Fruit fly (Drosophila melanogaster) S2 (cell line): ENCODE measurements around the gene Agpat2.
A peak's percentile ranks its signal among the peaks of the same experiment; 100 is the strongest.

Source experiments
- CG8478 ChIP-seq: fragments of >200 bp; optimal IDR thresholded peaks from 2 replicates; lab custom pipeline; 2018
- CTCF ChIP-seq, 2 experiments: fragments of >200 bp; optimal IDR thresholded peaks; 2 replicates each; lab custom pipeline; 2018

The Agpat2 gene

DNA sequence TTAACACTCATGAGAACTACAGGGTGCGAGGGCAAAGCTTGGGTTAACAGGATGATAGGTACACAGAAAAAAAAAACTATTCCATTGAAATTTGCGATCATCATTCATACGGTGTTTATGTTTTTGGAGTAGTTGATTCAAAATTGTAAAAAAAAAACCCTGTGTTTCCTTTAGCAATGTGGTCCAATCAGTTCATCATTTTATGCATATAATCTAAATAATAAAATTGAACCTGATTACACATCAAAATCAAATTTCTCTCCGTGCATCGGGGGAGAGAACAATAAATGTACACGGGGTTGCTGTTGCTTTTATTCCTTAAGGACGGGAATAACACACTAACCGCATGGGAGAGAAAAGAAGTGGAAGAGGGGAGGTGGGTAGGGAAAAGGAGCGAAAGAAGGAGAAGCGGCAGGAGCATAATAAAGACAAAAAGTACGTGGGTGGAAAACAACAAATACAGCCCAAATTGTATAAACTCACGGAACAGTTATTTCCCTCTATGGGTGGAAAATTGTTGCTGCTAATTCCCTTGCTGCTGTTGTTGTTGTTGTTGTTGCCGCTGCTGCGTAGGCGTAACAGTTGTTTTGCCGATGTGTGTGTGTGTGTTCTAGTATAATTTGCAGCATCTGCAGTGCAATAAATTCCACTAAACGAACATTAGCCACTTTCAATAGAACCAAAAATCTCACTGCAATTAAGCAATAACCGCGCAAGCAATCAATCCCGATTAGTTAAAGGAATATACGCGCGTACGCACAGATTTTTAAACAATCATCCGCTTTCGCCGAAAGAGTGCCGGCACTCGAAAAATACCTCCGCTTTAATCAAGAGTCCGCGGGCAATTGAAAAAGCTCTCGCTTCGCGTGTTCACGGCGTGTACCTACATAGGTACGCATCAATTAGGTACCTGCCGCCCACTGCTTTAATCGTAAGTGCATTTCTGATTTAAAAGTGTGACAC is at the start of gene Agpat2:
Agpat2 (minus strand) TSS at position 851 of the 963 bp plus-strand sequence.
- TF ChIP-seq CG8478 (lab: Kevin White, UChicago) (no peak), CTCF (optimal IDR thresholded peaks at IDR 0.05; lab: Kevin White, UChicago) (no peak)

- TF ChIP-seq CTCF (optimal IDR thresholded peaks at IDR 0.05; lab: Kevin White, UChicago) (peak; percentile 63 to 66), CG8478 (lab: Kevin White, UChicago) (no peak)
Measured at dm6 chr2L:8511723-8512122, 47.9 kb upstream of the Agpat2 start, which contains the start of gene CG13096. TSS of gene CG13096 (minus strand) at chr2L:8511866.

- TF ChIP-seq CG8478 (lab: Kevin White, UChicago), result no peak
- TF ChIP-seq CTCF (optimal IDR thresholded peaks at IDR 0.05; lab: Kevin White, UChicago), result no peak
Measured at dm6 chr2L:8506729-8507128, 42.9 kb upstream of the Agpat2 start, which contains the start of gene Dh31. TSS of gene Dh31 (minus strand) at chr2L:8506845.

dm6 chr2L:8496269-8496668 is 32.5 kb upstream of the Agpat2 start, which contains the start of gene Bace:
TSS of gene Bace (minus strand) at chr2L:8496307.
- no peak for TF ChIP-seq CG8478 (lab: Kevin White, UChicago)
- TF ChIP-seq CTCF (optimal IDR thresholded peaks at IDR 0.05; lab: Kevin White, UChicago), result no peak

DNA sequence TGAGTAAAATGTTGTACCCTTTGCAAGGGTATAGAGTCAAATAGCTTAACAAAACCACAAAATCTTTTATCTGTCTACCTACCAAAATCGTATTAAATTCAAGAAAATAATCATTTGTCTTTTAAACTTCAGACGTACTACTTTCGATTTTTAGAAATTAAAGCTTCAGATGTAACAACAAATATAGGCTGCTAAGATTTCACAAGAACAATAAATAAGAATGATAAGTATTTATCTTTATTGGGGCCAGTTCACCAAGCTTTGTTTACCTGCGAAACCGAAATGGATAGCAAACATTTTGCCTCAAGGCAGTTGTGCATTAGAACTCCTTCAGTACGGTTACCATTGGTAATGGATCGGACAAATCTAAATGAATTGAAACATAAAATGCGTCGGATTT is 26.6 kb upstream of the Agpat2 start, which contains the start of gene CG43400:
CG43400 (plus strand) TSS at position 301 of the 400 bp plus-strand sequence.
- TF ChIP-seq CG8478 (lab: Kevin White, UChicago), result no peak
- no peak for TF ChIP-seq CTCF (optimal IDR thresholded peaks at IDR 0.05; lab: Kevin White, UChicago)

dm6 chr2L:8488735-8489134 is 24.9 kb upstream of the Agpat2 start, which contains the start of gene CG13088:
TSS of gene CG13088 (plus strand) at chr2L:8488981.
- TF ChIP-seq CG8478 (lab: Kevin White, UChicago) (no peak), CTCF (optimal IDR thresholded peaks at IDR 0.05; lab: Kevin White, UChicago) (peak in 1 of 2 experiments; percentile 10)

dm6 chr2L:8485562-8485961 is 21.8 kb upstream of the Agpat2 start:
- TF ChIP-seq CTCF (optimal IDR thresholded peaks at IDR 0.05; lab: Kevin White, UChicago) (peak; percentile 71 to 86), CG8478 (lab: Kevin White, UChicago) (no peak)

dm6 chr2L:8481623-8482424 is 18.0 kb upstream of the Agpat2 start, which contains the start of gene CG43796:
TSS of gene CG43796 (plus strand) at chr2L:8482374.
- TF ChIP-seq CTCF (optimal IDR thresholded peaks at IDR 0.05; lab: Kevin White, UChicago), result no peak
- no peak for TF ChIP-seq CG8478 (lab: Kevin White, UChicago)

DNA sequence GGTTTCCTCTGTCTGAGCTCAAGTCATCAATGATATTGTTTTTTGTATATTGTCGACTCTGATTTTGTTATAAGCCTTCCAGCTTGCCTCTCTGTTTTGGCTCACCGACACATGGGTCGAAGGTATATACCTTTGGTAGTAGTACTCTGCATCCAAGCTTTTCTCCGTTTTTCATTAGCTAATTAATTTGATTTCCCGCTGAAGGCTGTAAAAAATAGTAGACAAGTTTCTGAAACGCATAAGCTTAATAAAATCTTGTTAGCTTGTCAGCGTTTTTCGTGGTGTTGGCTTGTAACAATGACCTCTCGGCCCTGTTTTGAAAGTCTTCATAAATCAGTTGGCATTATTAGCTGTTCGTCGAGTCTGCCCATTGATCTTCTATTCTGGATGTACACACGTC is 17.0 kb upstream of the Agpat2 start:
- no peak for TF ChIP-seq CG8478 (lab: Kevin White, UChicago)
- no peak for TF ChIP-seq CTCF (optimal IDR thresholded peaks at IDR 0.05; lab: Kevin White, UChicago)

dm6 chr2L:8478911-8479706 is 15.3 kb upstream of the Agpat2 start:
- TF ChIP-seq CG8478 (lab: Kevin White, UChicago) (no peak), CTCF (optimal IDR thresholded peaks at IDR 0.05; lab: Kevin White, UChicago) (no peak)

DNA sequence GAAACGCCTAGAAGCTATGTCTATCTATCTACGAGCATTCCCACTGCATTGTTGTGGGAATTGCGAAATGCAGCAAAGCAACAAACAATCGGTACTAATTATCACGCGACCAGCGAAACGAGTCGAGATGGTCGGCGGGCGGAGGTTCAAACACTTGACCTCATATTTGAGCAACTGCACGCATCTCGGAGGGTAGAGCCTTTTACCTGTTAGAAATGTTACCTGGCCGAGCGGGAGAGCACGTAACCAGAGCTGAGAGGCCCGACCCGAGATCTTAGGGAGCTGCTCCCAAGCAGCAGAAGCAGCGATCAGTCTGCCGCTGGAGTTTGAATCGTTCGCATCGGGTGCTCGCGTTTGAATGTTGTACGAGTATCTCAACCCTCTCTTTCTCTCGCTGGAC is 14.6 kb upstream of the Agpat2 start:
- TF ChIP-seq CTCF (optimal IDR thresholded peaks at IDR 0.05; lab: Kevin White, UChicago) (no peak), CG8478 (lab: Kevin White, UChicago) (no peak)

DNA sequence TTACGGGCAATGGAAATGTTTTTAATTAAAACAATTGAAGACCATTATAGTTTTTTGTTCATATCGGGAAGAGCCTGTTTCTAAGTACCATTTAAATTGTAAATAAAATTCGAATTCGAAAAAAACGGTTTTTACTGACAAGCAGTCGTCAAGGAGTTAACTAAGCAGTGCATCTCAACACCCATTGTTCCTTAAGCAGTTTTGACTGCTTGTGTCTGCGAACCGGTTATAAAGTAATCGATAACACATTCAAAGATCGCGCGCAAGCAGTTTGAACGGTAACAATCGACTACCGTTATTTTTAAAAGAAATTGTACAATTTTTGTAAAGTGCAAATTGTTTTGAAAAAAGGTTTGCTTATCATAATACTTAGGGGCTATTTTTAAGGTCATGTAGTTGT is 14.2 kb upstream of the Agpat2 start:
- TF ChIP-seq CG8478 (lab: Kevin White, UChicago) (no peak), CTCF (optimal IDR thresholded peaks at IDR 0.05; lab: Kevin White, UChicago) (peak in 1 of 2 experiments; percentile 64)

dm6 chr2L:8477049-8477448 is 13.3 kb upstream of the Agpat2 start, which contains the start of gene CheA29a:
TSS of gene CheA29a (plus strand) at chr2L:8477349.
- TF ChIP-seq CG8478 (lab: Kevin White, UChicago), result no peak
- TF ChIP-seq CTCF (optimal IDR thresholded peaks at IDR 0.05; lab: Kevin White, UChicago), result no peak
